Fruit fly (Drosophila melanogaster) whole organism, embryonic: ENCODE results near the gene CG31792.

Source experiments
- CG10366 ChIP-seq: fragments of 200-800 bp; sonication (Bioruptor generic); IDR thresholded peaks from 2 replicates; pipeline ENCODE4 v1.3.6; 2022; ENCODE audit warnings: missing biosample characterization, missing genetic modification characterization
- CG10543 ChIP-seq: fragments of 200-800 bp; sonication (Bioruptor generic); optimal IDR thresholded peaks from 3 replicates; lab custom pipeline; 2017; ENCODE audit warnings: missing biosample characterization, mild to moderate bottlenecking, missing genetic modification characterization, moderate library complexity
- CG11247 ChIP-seq: fragments of 200-800 bp; sonication (Bioruptor generic); IDR thresholded peaks from 2 replicates; pipeline ENCODE4 v1.3.6; 2022; ENCODE audit warnings: missing biosample characterization, missing genetic modification characterization
- CG11696 ChIP-seq: fragments of 200-800 bp; sonication (Bioruptor generic); IDR thresholded peaks from 2 replicates; pipeline ENCODE4 v1.3.6; 2022; ENCODE audit warnings: missing biosample characterization, missing genetic modification characterization
- CG12659 ChIP-seq: fragments of 200-800 bp; sonication (Bioruptor generic); optimal IDR thresholded peaks from 3 replicates; lab custom pipeline; 2017; ENCODE audit warnings: mild to moderate bottlenecking, missing biosample characterization, missing genetic modification reagents, missing genetic modification characterization
- CG13894 ChIP-seq: fragments of 200-800 bp; sonication (Bioruptor generic); optimal IDR thresholded peaks from 3 replicates; lab custom pipeline; 2018; ENCODE audit warnings: missing biosample characterization, mild to moderate bottlenecking, missing genetic modification characterization, moderate library complexity
- CG14860 ChIP-seq: fragments of 200-800 bp; sonication (Bioruptor generic); IDR thresholded peaks from 3 replicates; pipeline ENCODE4 v1.3.6; 2022; ENCODE audit warnings: missing biosample characterization, missing genetic modification characterization; ENCODE audit not compliant: partially characterized antibody
- CG15011 ChIP-seq: fragments of 200-800 bp; sonication (Bioruptor generic); optimal IDR thresholded peaks from 3 replicates; lab custom pipeline; 2018; ENCODE audit warnings: missing biosample characterization, mild to moderate bottlenecking, missing genetic modification characterization
- CG15073 ChIP-seq: fragments of 200-800 bp; sonication (Bioruptor generic); optimal IDR thresholded peaks from 2 replicates; lab custom pipeline; 2016; ENCODE audit warnings: missing biosample characterization, missing genetic modification characterization
- CG1647 ChIP-seq: fragments of 200-800 bp; sonication (Bioruptor generic); optimal IDR thresholded peaks from 3 replicates; lab custom pipeline; 2016; ENCODE audit warnings: missing biosample characterization, missing genetic modification characterization
- CG17359 ChIP-seq: fragments of 200-800 bp; sonication (Bioruptor generic); optimal IDR thresholded peaks from 3 replicates; lab custom pipeline; 2018; ENCODE audit warnings: missing biosample characterization, mild to moderate bottlenecking, missing genetic modification characterization, moderate library complexity
- CG17568 ChIP-seq: fragments of 200-800 bp; sonication (Bioruptor generic); optimal IDR thresholded peaks from 2 replicates; lab custom pipeline; 2018; ENCODE audit warnings: missing biosample characterization, mild to moderate bottlenecking, missing genetic modification characterization, moderate library complexity
- CG3065 ChIP-seq: fragments of 200-800 bp; sonication (Bioruptor generic); optimal IDR thresholded peaks from 2 replicates; lab custom pipeline; 2016; ENCODE audit warnings: missing biosample characterization, missing genetic modification characterization
- CG3281 ChIP-seq: fragments of 200-800 bp; sonication (Bioruptor generic); optimal IDR thresholded peaks from 3 replicates; lab custom pipeline; 2017; ENCODE audit warnings: missing biosample characterization, mild to moderate bottlenecking, missing genetic modification characterization
- CG5180 ChIP-seq: fragments of 200-800 bp; sonication (Bioruptor generic); optimal IDR thresholded peaks from 3 replicates; lab custom pipeline; 2017; ENCODE audit warnings: missing biosample characterization, missing genetic modification characterization, mild to moderate bottlenecking, moderate library complexity, missing genetic modification reagents
- CG5953 ChIP-seq: fragments of 200-800 bp; sonication (Bioruptor generic); IDR thresholded peaks from 2 replicates; pipeline ENCODE4 v1.3.6; 2022; ENCODE audit warnings: missing biosample characterization, missing genetic modification characterization
- CG6813 ChIP-seq: fragments of 200-800 bp; sonication (Bioruptor generic); optimal IDR thresholded peaks from 2 replicates; lab custom pipeline; 2017; ENCODE audit warnings: missing biosample characterization, missing genetic modification characterization, mild to moderate bottlenecking, moderate library complexity, missing genetic modification reagents
- CG8290 ChIP-seq, 3 experiments: fragments of 200-800 bp; sonication (Bioruptor generic); optimal IDR thresholded peaks; 2 replicates each; lab custom pipeline; 2016 to 2019; ENCODE audit warnings: missing biosample characterization in 3 of 3, missing genetic modification characterization in 3 of 3, mild to moderate bottlenecking in 2 of 3, moderate library complexity in 1 of 3
- CHES-1-like ChIP-seq: fragments of 200-800 bp; sonication (Bioruptor generic); optimal IDR thresholded peaks from 2 replicates; lab custom pipeline; 2016; ENCODE audit warnings: missing biosample characterization, missing genetic modification characterization
- Hr78 ChIP-seq, 2 experiments: fragments of 200-800 bp in 1 of 2; fragments of >200 bp in 1 of 2; sonication (Bioruptor generic) in 1 of 2; optimal IDR thresholded peaks; 2 replicates each; lab custom pipeline; 2017 to 2019; ENCODE audit warnings: missing biosample characterization in 2 of 2, missing genetic modification characterization in 2 of 2, mild to moderate bottlenecking in 1 of 2, moderate library complexity in 1 of 2
- MESR4 ChIP-seq: fragments of 200-800 bp; sonication (Bioruptor generic); optimal IDR thresholded peaks from 2 replicates; lab custom pipeline; 2018; ENCODE audit warnings: missing biosample characterization, mild to moderate bottlenecking, missing genetic modification characterization, moderate library complexity
- Mad ChIP-seq: fragments of 200-800 bp; sonication (Bioruptor generic); optimal IDR thresholded peaks from 2 replicates; lab custom pipeline; 2016; ENCODE audit warnings: missing biosample characterization, missing genetic modification characterization
- Taf1 ChIP-seq: fragments of 200-800 bp; sonication (Bioruptor generic); IDR thresholded peaks from 2 replicates; pipeline ENCODE4 v1.3.6; 2022; ENCODE audit warnings: missing biosample characterization, missing genetic modification characterization
- Vsx1 ChIP-seq: fragments of 200-800 bp; sonication (Bioruptor generic); optimal IDR thresholded peaks from 2 replicates; lab custom pipeline; 2017; ENCODE audit warnings: missing biosample characterization, mild to moderate bottlenecking, missing genetic modification characterization, missing genetic modification reagents
- btn ChIP-seq: fragments of 200-800 bp; sonication (Bioruptor generic); optimal IDR thresholded peaks from 2 replicates; lab custom pipeline; 2016; ENCODE audit warnings: missing biosample characterization, missing genetic modification characterization
- cas ChIP-seq: fragments of 200-800 bp; sonication (Bioruptor generic); IDR thresholded peaks from 2 replicates; pipeline ENCODE4 v1.3.6; 2022; ENCODE audit warnings: missing biosample characterization, missing genetic modification characterization
- crp ChIP-seq, 2 experiments: fragments of 200-800 bp; sonication (Bioruptor generic); optimal IDR thresholded peaks; 2 replicates in 1 of 2; 3 replicates in 1 of 2; lab custom pipeline; 2017; ENCODE audit warnings: missing biosample characterization in 2 of 2, missing genetic modification characterization in 2 of 2, mild to moderate bottlenecking in 1 of 2, moderate library complexity in 1 of 2
- cwo ChIP-seq: fragments of 200-800 bp; sonication (Bioruptor generic); optimal IDR thresholded peaks from 3 replicates; lab custom pipeline; 2017; ENCODE audit warnings: missing biosample characterization, missing genetic modification characterization, mild to moderate bottlenecking, moderate library complexity, missing genetic modification reagents
- dpn ChIP-seq, 2 experiments: fragments of 200-800 bp; sonication (Bioruptor generic); optimal IDR thresholded peaks; 3 replicates each; lab custom pipeline; 2016; ENCODE audit warnings: missing biosample characterization in 2 of 2, missing genetic modification characterization in 2 of 2
- en ChIP-seq: fragments of 200-800 bp; sonication (Bioruptor generic); optimal IDR thresholded peaks from 2 replicates; lab custom pipeline; 2016; ENCODE audit warnings: missing biosample characterization, missing genetic modification characterization
- fd64A ChIP-seq: fragments of 200-800 bp; sonication (Bioruptor generic); optimal IDR thresholded peaks from 3 replicates; lab custom pipeline; 2018; ENCODE audit warnings: missing biosample characterization, mild to moderate bottlenecking, missing genetic modification characterization
- gro ChIP-seq: fragments of 200-800 bp; sonication (Bioruptor generic); optimal IDR thresholded peaks from 2 replicates; lab custom pipeline; 2016; ENCODE audit warnings: missing biosample characterization, missing genetic modification characterization
- hbn ChIP-seq: fragments of 200-800 bp; sonication (Bioruptor generic); IDR thresholded peaks from 2 replicates; pipeline ENCODE4 v1.3.6; 2022; ENCODE audit warnings: missing biosample characterization, missing genetic modification characterization; ENCODE audit not compliant: partially characterized antibody
- hkb ChIP-seq, 2 experiments: fragments of 200-800 bp in 1 of 2; fragments of >200 bp in 1 of 2; sonication (Bioruptor generic) in 1 of 2; IDR thresholded peaks in 1 of 2; optimal IDR thresholded peaks in 1 of 2; 2 replicates each; pipeline versions ENCODE4 v1.3.6 to Lab custom; 2017 to 2022; ENCODE audit warnings: missing biosample characterization in 1 of 2, missing genetic modification characterization in 1 of 2
- ind ChIP-seq: fragments of 200-800 bp; sonication (Bioruptor generic); optimal IDR thresholded peaks from 3 replicates; lab custom pipeline; 2016; ENCODE audit warnings: missing biosample characterization, missing genetic modification characterization
- insv ChIP-seq, 2 experiments: fragments of 200-800 bp; sonication (Bioruptor generic); optimal IDR thresholded peaks; 3 replicates each; lab custom pipeline; 2016 to 2018; ENCODE audit warnings: missing biosample characterization in 2 of 2, missing genetic modification characterization in 2 of 2
- lmd ChIP-seq: fragments of 200-800 bp; sonication (Bioruptor generic); IDR thresholded peaks from 2 replicates; pipeline ENCODE4 v1.3.6; 2022; ENCODE audit warnings: missing biosample characterization, missing genetic modification characterization
- lola ChIP-seq, 3 experiments: fragments of >200 bp in 2 of 3; fragments of 200-800 bp in 1 of 3; sonication (Bioruptor generic) in 1 of 3; optimal IDR thresholded peaks; 2 replicates each; lab custom pipeline; 2017 to 2019; ENCODE audit warnings: missing biosample characterization in 3 of 3, missing genetic modification characterization in 3 of 3, mild to moderate bottlenecking in 1 of 3, moderate library complexity in 1 of 3
- onecut ChIP-seq: fragments of 200-800 bp; sonication (Bioruptor generic); IDR thresholded peaks from 2 replicates; pipeline ENCODE4 v1.3.6; 2022; ENCODE audit warnings: missing biosample characterization, missing genetic modification characterization
- otp ChIP-seq: fragments of 200-800 bp; sonication (Bioruptor generic); IDR thresholded peaks from 3 replicates; pipeline ENCODE4, ENCODE4 v1.3.6; 2022; ENCODE audit warnings: missing biosample characterization, missing genetic modification characterization
- phol ChIP-seq: fragments of 200-800 bp; sonication (Bioruptor generic); optimal IDR thresholded peaks from 3 replicates; lab custom pipeline; 2018; ENCODE audit warnings: missing biosample characterization, mild to moderate bottlenecking, missing genetic modification characterization, moderate library complexity
- sens-2 ChIP-seq: fragments of 200-800 bp; sonication (Bioruptor generic); IDR thresholded peaks from 2 replicates; pipeline ENCODE4 v1.3.6; 2022; ENCODE audit warnings: missing biosample characterization, missing genetic modification characterization
- slp2 ChIP-seq: fragments of 200-800 bp; sonication (Bioruptor generic); optimal IDR thresholded peaks from 2 replicates; lab custom pipeline; 2016; ENCODE audit warnings: missing biosample characterization, missing genetic modification characterization
- tup ChIP-seq: fragments of 200-800 bp; sonication (Bioruptor generic); optimal IDR thresholded peaks from 2 replicates; lab custom pipeline; 2016; ENCODE audit warnings: missing biosample characterization, mild to moderate bottlenecking, missing genetic modification characterization, moderate library complexity
- usp ChIP-seq: fragments of >200 bp; optimal IDR thresholded peaks from 2 replicates; lab custom pipeline; 2017; ENCODE audit warnings: missing biosample characterization, missing genetic modification characterization
- wdn ChIP-seq: fragments of 200-800 bp; sonication (Bioruptor generic); IDR thresholded peaks from 2 replicates; pipeline ENCODE4 v1.3.6; 2022; ENCODE audit warnings: missing biosample characterization, missing genetic modification characterization

CG31792 gene

dm6 chr2L:18968370-18969105 lies 28.7 kb upstream of the CG31792 start, which contains the start of the genes Nak and Tango6 (continued):
- TF ChIP-seq CG14860 (peak; percentile 95), hbn (GFP tag; lab: Robert Waterston, UW) (peak; percentile 90), CG11247 (GFP tag; lab: Robert Waterston, UW) (no peak), CG3281 (GFP tag; lab: Kevin White, UChicago) (no peak), hkb (optimal IDR thresholded peaks at IDR 0.05; lab: Kevin White, UChicago) (peak; percentile 90), hkb (GFP tag; IDR thresholded peaks at IDR 0.05; lab: Robert Waterston, UW) (no peak), otp (no peak), onecut (peak; percentile 26; the same call in 1 of the 2 replicates), insv (GFP tag; optimal IDR thresholded peaks at IDR 0.05; lab: Kevin White, UChicago) (peak in 1 of 2 experiments; percentile 16), Vsx1 (GFP tag; lab: Kevin White, UChicago) (peak; percentile 100), fd64A (GFP tag; lab: Kevin White, UChicago) (no peak), usp (GFP tag; lab: Kevin White, UChicago) (no peak), ind (GFP tag; lab: Kevin White, UChicago) (peak; percentile 19), CG1647 (GFP tag; lab: Kevin White, UChicago) (peak; percentile 11), gro (peak; percentile 15), wdn (GFP tag; lab: Robert Waterston, UW) (no peak), cas (GFP tag; lab: Robert Waterston, UW) (no peak), CG11696 (GFP tag; lab: Robert Waterston, UW) (peak; percentile 86), CG17359 (no peak), CG8290 (GFP tag; optimal IDR thresholded peaks at IDR 0.05; lab: Kevin White, UChicago) (peak; percentile 24), CG8290 (tag; optimal IDR thresholded peaks at IDR 0.05; lab: Kevin White, UChicago) (peak; percentile 14 to 51), en (GFP tag; lab: Kevin White, UChicago) (no peak), CG15011 (no peak)

dm6 chr2L:18974063-18974779 lies 23.0 kb upstream of the CG31792 start, which contains the start of the genes L2HGDH and CG10431:
Gene L2HGDH (minus strand): TSS chr2L:18974448.
Gene CG10431 (plus strand): TSS chr2L:18974710.
- TF ChIP-seq cwo (GFP tag; lab: Kevin White, UChicago), result peak; percentile 78
- TF ChIP-seq CG12659, result peak; percentile 80
- no peak for TF ChIP-seq CG15073 (GFP tag; lab: Kevin White, UChicago)
- peak; percentile 31 for TF ChIP-seq CG5180 (GFP tag; lab: Kevin White, UChicago)
- TF ChIP-seq CG5953 (GFP tag; lab: Robert Waterston, UW), result 0 out of 2 replicates have a peak, but pooled peaks have one; percentile 11
- peak; percentile 54 for TF ChIP-seq MESR4 (GFP tag; lab: Kevin White, UChicago)
- no peak for TF ChIP-seq Taf1 (GFP tag; lab: Robert Waterston, UW)
- TF ChIP-seq CG6813, result peak; percentile 41
- TF ChIP-seq CG13894 (tag; lab: Kevin White, UChicago), result peak; percentile 67
- TF ChIP-seq CG3065, result no peak
- peak in 1 of 2 experiments; percentile 72 for TF ChIP-seq Hr78 (GFP tag; optimal IDR thresholded peaks at IDR 0.05; lab: Kevin White, UChicago)
- TF ChIP-seq CG10366 (GFP tag; lab: Robert Waterston, UW), result no peak
- TF ChIP-seq CG17568 (GFP tag; lab: Kevin White, UChicago), result no peak
- peak; percentile 42 to 68 for TF ChIP-seq dpn (GFP tag; optimal IDR thresholded peaks at IDR 0.05; lab: Kevin White, UChicago)
- TF ChIP-seq slp2 (GFP tag; lab: Kevin White, UChicago), result no peak
- peak; percentile 30 for TF ChIP-seq tup
- TF ChIP-seq phol (tag; lab: Kevin White, UChicago), result peak; percentile 79
- TF ChIP-seq btn (GFP tag; lab: Kevin White, UChicago), result peak; percentile 4
- peak in 1 of 3 experiments; percentile 69 for TF ChIP-seq lola (GFP tag; optimal IDR thresholded peaks at IDR 0.05; lab: Kevin White, UChicago)
- 0 out of 2 replicates have a peak, but pooled peaks have one; percentile 21 for TF ChIP-seq lmd
- peak; percentile 92 for TF ChIP-seq CG10543 (GFP tag; lab: Kevin White, UChicago)
- TF ChIP-seq sens-2, result no peak
- TF ChIP-seq crp (GFP tag; optimal IDR thresholded peaks at IDR 0.05; lab: Kevin White, UChicago), result peak; percentile 71 to 97
- peak; percentile 12 for TF ChIP-seq CHES-1-like (GFP tag; lab: Kevin White, UChicago)
- TF ChIP-seq Mad (GFP tag; lab: Kevin White, UChicago), result peak; percentile 31
